Fruit fly (Drosophila melanogaster): ENCODE data around the gene Adk2.

The Adk2 gene

dm6 chr3L:13044335-13044814, 21.9 kb upstream of the Adk2 start, which contains the start of gene Syx13 (continued):
- TF ChIP-seq CG16813 (GFP tag; IDR thresholded peaks at IDR 0.05; ENCODE audit: partially characterized antibody): peak; percentile 72
- TF ChIP-seq CG4404 (GFP tag; IDR thresholded peaks at IDR 0.05): no peak
- no peak for TF ChIP-seq gem (tag; optimal IDR thresholded peaks at IDR 0.05)
- peak; percentile 69 for TF ChIP-seq HmgZ (tag; optimal IDR thresholded peaks at IDR 0.05)
- peak; percentile 19 for TF ChIP-seq CG17829 (tag; optimal IDR thresholded peaks at IDR 0.05)
- peak; percentile 87 for TF ChIP-seq pzg (GFP tag; optimal IDR thresholded peaks at IDR 0.05)
- TF ChIP-seq CG13775 (GFP tag; optimal IDR thresholded peaks at IDR 0.05): peak; percentile 13
- TF ChIP-seq CG7357 (GFP tag; IDR thresholded peaks at IDR 0.05): peak; percentile 27; the same call in 1 of the 3 replicates
- peak; percentile 78 for TF ChIP-seq sna (GFP tag; IDR thresholded peaks at IDR 0.05; ENCODE audit: partially characterized antibody)
- TF ChIP-seq dysf (GFP tag; IDR thresholded peaks at IDR 0.05): no peak
- TF ChIP-seq Fer1 (GFP tag; optimal IDR thresholded peaks at IDR 0.05): peak; percentile 70
- peak; percentile 92 for TF ChIP-seq MESR4 (GFP tag; optimal IDR thresholded peaks at IDR 0.05)
- TF ChIP-seq zfh2 (GFP tag; optimal IDR thresholded peaks at IDR 0.05): no peak
- peak in 1 of 3 experiments; percentile 21 for TF ChIP-seq Stat92E (GFP tag; optimal IDR thresholded peaks at IDR 0.05)

- TF ChIP-seq toy (GFP tag; IDR thresholded peaks at IDR 0.05): peak; percentile 72; the same call in 1 of the 2 replicates
- peak; percentile 80 for TF ChIP-seq zen (tag; optimal IDR thresholded peaks at IDR 0.05)
- peak; percentile 60 for TF ChIP-seq CG16815 (GFP tag; optimal IDR thresholded peaks at IDR 0.05)
- peak; percentile 61 for TF ChIP-seq B-H1 (GFP tag; IDR thresholded peaks at IDR 0.05)
- peak; percentile 34 for TF ChIP-seq CG15479 (GFP tag; optimal IDR thresholded peaks at IDR 0.05)
- TF ChIP-seq nau (GFP tag; optimal IDR thresholded peaks at IDR 0.05): peak; percentile 95
- TF ChIP-seq psq (GFP tag; optimal IDR thresholded peaks at IDR 0.05): peak; percentile 64
- TF ChIP-seq Meics (GFP tag; optimal IDR thresholded peaks at IDR 0.05): peak; percentile 96
- TF ChIP-seq CG12659 (GFP tag; optimal IDR thresholded peaks at IDR 0.05): peak; percentile 95
- TF ChIP-seq Hr51 (GFP tag; optimal IDR thresholded peaks at IDR 0.05): peak; percentile 77 to 78
- TF ChIP-seq peb (GFP tag; IDR thresholded peaks at IDR 0.05): peak; percentile 48; the same call in 1 of the 2 replicates
- peak; percentile 60 for TF ChIP-seq ab (GFP tag; optimal IDR thresholded peaks at IDR 0.05)
- peak; percentile 62; the same call in 1 of the 2 replicates for TF ChIP-seq gt (GFP tag; IDR thresholded peaks at IDR 0.05)
- peak; percentile 82 for TF ChIP-seq Xbp1 (GFP tag; optimal IDR thresholded peaks at IDR 0.05)
- TF ChIP-seq kni (GFP tag; optimal IDR thresholded peaks at IDR 0.05): peak; percentile 91
- TF ChIP-seq nom (GFP tag; optimal IDR thresholded peaks at IDR 0.05): peak; percentile 97
- peak; percentile 83 for TF ChIP-seq rib (GFP tag; IDR thresholded peaks at IDR 0.05)
- peak; percentile 77 for TF ChIP-seq CG17612 (GFP tag; IDR thresholded peaks at IDR 0.05)
- 0 out of 2 replicates have a peak, but pooled peaks have one; percentile 51 for TF ChIP-seq Lim3 (GFP tag; IDR thresholded peaks at IDR 0.05)
- peak; percentile 87 for TF ChIP-seq bigmax (GFP tag; optimal IDR thresholded peaks at IDR 0.05)
- TF ChIP-seq CG1792 (GFP tag; optimal IDR thresholded peaks at IDR 0.05): peak; percentile 75
- TF ChIP-seq CG10462 (GFP tag; optimal IDR thresholded peaks at IDR 0.05): peak; percentile 31
- TF ChIP-seq schlank (tag; optimal IDR thresholded peaks at IDR 0.05): peak; percentile 95
- TF ChIP-seq CG3726 (GFP tag; IDR thresholded peaks at IDR 0.05): peak; percentile 82
- TF ChIP-seq CG14441 (GFP tag; IDR thresholded peaks at IDR 0.05): peak; percentile 75
- TF ChIP-seq CG7839 (tag; optimal IDR thresholded peaks at IDR 0.05): peak; percentile 80
- peak; percentile 82 for TF ChIP-seq CG31441 (GFP tag; IDR thresholded peaks at IDR 0.05)
- peak; percentile 21 for TF ChIP-seq pita (GFP tag; optimal IDR thresholded peaks at IDR 0.05)
- TF ChIP-seq CG5953 (GFP tag; IDR thresholded peaks at IDR 0.05): peak; percentile 83
- peak; percentile 60 for TF ChIP-seq Myb (GFP tag; optimal IDR thresholded peaks at IDR 0.05)
- peak; percentile 90 for TF ChIP-seq CG33557 (GFP tag; optimal IDR thresholded peaks at IDR 0.05)
- no peak for TF ChIP-seq zen2 (GFP tag; IDR thresholded peaks at IDR 0.05; ENCODE audit: partially characterized antibody)
- peak; percentile 85 for TF ChIP-seq CG10274 (GFP tag; optimal IDR thresholded peaks at IDR 0.05)
These were observed 19.0 kb upstream of the Adk2 start, which contains the start of gene RpS4 for dm6 chr3L:13041292-13042067. Gene RpS4, plus strand, starts transcription at chr3L:13041756.
